Worm (Caenorhabditis elegans): ENCODE measurements around the gene lips-7.

ce11 chrII:522302-522701 lies 29.4 kb upstream of the lips-7 start, which contains the start of gene slc-36.2:
- no peak for TF ChIP-seq ama-1 (optimal IDR thresholded peaks at IDR 0.05)
- no peak for TF ChIP-seq ama-1 (GFP tag; optimal IDR thresholded peaks at IDR 0.05)
- no peak for TF ChIP-seq sea-2 (GFP tag; IDR thresholded peaks at IDR 0.05)
- TF ChIP-seq pha-4 (tag; optimal IDR thresholded peaks at IDR 0.05) = no peak
- TF ChIP-seq bed-1 (GFP tag; IDR thresholded peaks at IDR 0.05) = no peak
- no peak for TF ChIP-seq gei-17 (GFP tag; optimal IDR thresholded peaks at IDR 0.05)

Data from whole organism, young adult.